Worm (Caenorhabditis elegans) whole organism, L3 larva: Measurements from ENCODE around the gene T19C9.8.
"Not testable (repeated sequence)": the region's sequence is repeated elsewhere in the genome, so short reads cannot be mapped to it uniquely, and the experiment has no call there.

Source experiments
- R02D3.7 ChIP-seq: fragments of 150-350 bp; optimal IDR thresholded peaks from 2 replicates; lab custom pipeline; 2014; ENCODE audit warnings: missing biosample characterization, missing genetic modification characterization
- ZK546.5 ChIP-seq: sonication (generic microtip); optimal IDR thresholded peaks from 2 replicates; lab custom pipeline; 2017; ENCODE audit warnings: missing biosample characterization, missing genetic modification characterization
- aly-2 ChIP-seq: fragments of 150-350 bp; optimal IDR thresholded peaks from 2 replicates; lab custom pipeline; 2014; ENCODE audit warnings: missing biosample characterization, missing genetic modification characterization
- ama-1 ChIP-seq: fragments of 150-350 bp; optimal IDR thresholded peaks from 2 replicates; lab custom pipeline; 2018
- ceh-16 ChIP-seq: sonication (generic microtip); optimal IDR thresholded peaks from 2 replicates; lab custom pipeline; 2017; ENCODE audit warnings: missing biosample characterization, missing genetic modification characterization
- ceh-28 ChIP-seq: fragments of 150-350 bp; optimal IDR thresholded peaks from 2 replicates; lab custom pipeline; 2014; ENCODE audit warnings: missing biosample characterization, missing genetic modification reagents, missing genetic modification characterization
- ceh-9 ChIP-seq: sonication (generic microtip); optimal IDR thresholded peaks from 2 replicates; lab custom pipeline; 2018; ENCODE audit warnings: missing biosample characterization, missing genetic modification characterization
- daf-12 ChIP-seq: fragments of 150-350 bp; optimal IDR thresholded peaks from 2 replicates; lab custom pipeline; 2014; ENCODE audit warnings: missing biosample characterization, missing genetic modification reagents, missing genetic modification characterization
- egl-27 ChIP-seq: sonication (generic microtip); optimal IDR thresholded peaks from 4 replicates; lab custom pipeline; 2017; ENCODE audit warnings: missing biosample characterization, missing genetic modification reagents, missing genetic modification characterization
- egl-5 ChIP-seq: fragments of 150-350 bp; optimal IDR thresholded peaks from 2 replicates; lab custom pipeline; 2017; ENCODE audit warnings: missing biosample characterization, missing genetic modification reagents, missing genetic modification characterization, inconsistent platforms
- elt-1 ChIP-seq: fragments of 150-350 bp; optimal IDR thresholded peaks from 2 replicates; lab custom pipeline; 2014; ENCODE audit warnings: missing biosample characterization, missing genetic modification characterization
- elt-2 ChIP-seq: sonication (generic microtip); optimal IDR thresholded peaks from 2 replicates; lab custom pipeline; 2016; ENCODE audit warnings: missing genetic modification reagents, mild to moderate bottlenecking, missing genetic modification characterization, missing compliant biosample characterization
- elt-3 ChIP-seq, 3 experiments: fragments of 150-350 bp in 1 of 3; sonication (generic microtip) in 2 of 3; optimal IDR thresholded peaks; 2 replicates in 2 of 3; 4 replicates in 1 of 3; lab custom pipeline; 2014 to 2017; ENCODE audit warnings: missing biosample characterization in 3 of 3, missing genetic modification characterization in 3 of 3
- eor-1 ChIP-seq, 2 experiments: fragments of 150-350 bp; optimal IDR thresholded peaks; 2 replicates each; lab custom pipeline; 2014 to 2018; ENCODE audit warnings: missing biosample characterization in 2 of 2, missing genetic modification characterization in 2 of 2
- fkh-10 ChIP-seq: sonication (generic microtip); optimal IDR thresholded peaks from 2 replicates; lab custom pipeline; 2017; ENCODE audit warnings: missing biosample characterization, missing genetic modification reagents, missing genetic modification characterization
- fkh-2 ChIP-seq: fragments of 150-350 bp; optimal IDR thresholded peaks from 2 replicates; lab custom pipeline; 2014; ENCODE audit warnings: missing biosample characterization, missing genetic modification reagents, missing genetic modification characterization
- fos-1 ChIP-seq: fragments of 150-350 bp; optimal IDR thresholded peaks from 2 replicates; lab custom pipeline; 2014; ENCODE audit warnings: missing biosample characterization, missing genetic modification characterization
- jun-1 ChIP-seq: fragments of 150-350 bp; optimal IDR thresholded peaks from 2 replicates; lab custom pipeline; 2014; ENCODE audit warnings: missing biosample characterization, missing genetic modification reagents, missing genetic modification characterization
- lin-39 ChIP-seq: fragments of 150-350 bp; optimal IDR thresholded peaks from 2 replicates; lab custom pipeline; 2018; ENCODE audit warnings: missing biosample characterization, missing genetic modification reagents, missing genetic modification characterization
- lsy-12 ChIP-seq: sonication (generic microtip); optimal IDR thresholded peaks from 2 replicates; lab custom pipeline; 2016; ENCODE audit warnings: mild to moderate bottlenecking, missing genetic modification characterization, missing compliant biosample characterization
- mdl-1 ChIP-seq: fragments of 150-350 bp; optimal IDR thresholded peaks from 2 replicates; lab custom pipeline; 2014; ENCODE audit warnings: missing biosample characterization, missing genetic modification characterization
- mml-1 ChIP-seq: fragments of 150-350 bp; sonication (generic microtip); optimal IDR thresholded peaks from 3 replicates; lab custom pipeline; 2014; ENCODE audit warnings: missing biosample characterization, missing genetic modification characterization
- nfya-1 ChIP-seq: sonication (generic microtip); optimal IDR thresholded peaks from 2 replicates; lab custom pipeline; 2017; ENCODE audit warnings: missing genetic modification characterization, mild to moderate bottlenecking, missing compliant biosample characterization, antibody characterized with exemption, moderate library complexity; ENCODE audit not compliant: insufficient read depth
- nhr-11 ChIP-seq: fragments of 150-350 bp; optimal IDR thresholded peaks from 2 replicates; lab custom pipeline; 2014; ENCODE audit warnings: missing biosample characterization, missing genetic modification characterization
- nhr-23 ChIP-seq: fragments of 150-350 bp; optimal IDR thresholded peaks from 2 replicates; lab custom pipeline; 2014; ENCODE audit warnings: missing biosample characterization, missing genetic modification reagents, missing genetic modification characterization
- nhr-237 ChIP-seq: fragments of 150-350 bp; optimal IDR thresholded peaks from 2 replicates; lab custom pipeline; 2014; ENCODE audit warnings: missing biosample characterization, missing genetic modification characterization
- nhr-25 ChIP-seq: sonication (generic microtip); optimal IDR thresholded peaks from 2 replicates; lab custom pipeline; 2017; ENCODE audit warnings: missing biosample characterization, missing genetic modification characterization
- nhr-43 ChIP-seq: sonication (generic microtip); optimal IDR thresholded peaks from 2 replicates; lab custom pipeline; 2016; ENCODE audit warnings: mild to moderate bottlenecking, missing genetic modification characterization, missing compliant biosample characterization; ENCODE audit not compliant: poor library complexity, severe bottlenecking
- nhr-76 ChIP-seq: fragments of 150-350 bp; sonication (generic microtip); optimal IDR thresholded peaks from 5 replicates; lab custom pipeline; 2014; ENCODE audit warnings: missing biosample characterization, missing genetic modification characterization
- nhr-77 ChIP-seq: fragments of 150-350 bp; optimal IDR thresholded peaks from 2 replicates; lab custom pipeline; 2014; ENCODE audit warnings: missing biosample characterization, missing genetic modification characterization
- pqm-1 ChIP-seq: fragments of 150-350 bp; optimal IDR thresholded peaks from 2 replicates; lab custom pipeline; 2017; ENCODE audit warnings: missing biosample characterization, missing genetic modification characterization, inconsistent platforms
- skn-1 ChIP-seq: fragments of 150-350 bp; optimal IDR thresholded peaks from 2 replicates; lab custom pipeline; 2014; ENCODE audit warnings: missing biosample characterization, missing genetic modification characterization
- unc-39 ChIP-seq: sonication (generic microtip); optimal IDR thresholded peaks from 4 replicates; lab custom pipeline; 2017; ENCODE audit warnings: missing biosample characterization, missing genetic modification characterization
- unc-62 ChIP-seq: fragments of 150-350 bp; sonication (generic microtip); optimal IDR thresholded peaks from 4 replicates; lab custom pipeline; 2014; ENCODE audit warnings: missing biosample characterization, missing genetic modification reagents, missing genetic modification characterization
- zag-1 ChIP-seq: fragments of 150-350 bp; optimal IDR thresholded peaks from 2 replicates; lab custom pipeline; 2014; ENCODE audit warnings: missing biosample characterization, missing genetic modification characterization
- ztf-11 ChIP-seq: fragments of 150-350 bp; optimal IDR thresholded peaks from 2 replicates; lab custom pipeline; 2014; ENCODE audit warnings: missing biosample characterization, missing genetic modification characterization

The T19C9.8 gene

DNA sequence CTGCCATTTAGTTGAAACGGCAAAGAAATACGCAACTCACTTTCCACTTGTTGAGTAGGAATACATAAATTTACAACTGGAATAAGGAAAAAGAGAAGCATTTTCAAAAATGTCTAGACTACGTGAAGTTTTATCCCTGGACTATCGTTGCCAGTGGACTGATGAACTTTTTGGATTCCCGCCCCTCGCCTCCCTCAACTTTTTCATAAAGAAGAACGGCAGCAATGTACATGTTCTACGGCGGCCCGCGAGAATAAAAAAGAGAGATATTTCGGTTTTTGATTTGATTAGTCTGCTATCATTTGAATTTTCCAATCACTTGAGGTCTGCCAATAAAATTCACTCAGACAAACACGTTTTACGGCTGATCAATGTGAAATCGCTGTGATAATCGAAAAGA is 10.0 kb downstream of the T19C9.8 start, which contains the start of gene clec-243:
Gene clec-243 (minus strand): TSS at position 101 of the 400 bp plus-strand sequence.
- TF ChIP-seq fos-1, result no peak
- no peak for TF ChIP-seq nfya-1 (tag; lab: Kevin White, UChicago)
- no peak for TF ChIP-seq unc-62
- TF ChIP-seq ama-1 (lab: Kevin White, UChicago), result no peak
- no peak for TF ChIP-seq aly-2 (tag; lab: Kevin White, UChicago)
- TF ChIP-seq nhr-25 (tag; lab: Kevin White, UChicago), result no peak
- no peak for TF ChIP-seq elt-1 (tag; lab: Kevin White, UChicago)
- TF ChIP-seq lsy-12 (tag; lab: Kevin White, UChicago), result no peak

DNA sequence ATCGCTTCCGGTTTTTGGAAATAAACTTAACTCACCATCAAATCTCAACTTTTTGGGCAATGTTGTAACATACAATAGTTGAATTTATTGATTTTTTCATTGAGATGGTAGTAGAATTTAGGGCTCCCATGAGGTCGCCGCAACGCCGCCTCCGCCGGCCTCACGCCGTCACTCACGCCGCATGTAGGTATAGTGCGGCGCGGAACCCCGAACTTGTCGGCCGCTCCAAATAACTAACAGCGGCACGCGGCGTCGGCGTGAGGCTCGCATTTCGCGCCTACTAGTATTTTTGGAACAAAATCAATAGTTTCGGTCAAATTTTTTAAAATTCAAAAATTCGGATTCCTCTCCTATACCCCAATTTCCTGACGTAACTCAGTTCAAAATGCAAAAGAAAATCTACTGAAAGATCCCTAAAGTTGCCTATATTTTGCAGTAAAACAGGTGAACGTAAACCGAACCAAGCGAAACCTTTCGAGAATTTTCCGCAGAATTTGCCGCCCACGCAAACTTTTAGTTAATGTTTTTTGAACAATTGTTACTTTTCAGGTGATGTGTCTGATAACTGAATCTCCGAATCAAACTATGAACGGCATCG is 12.6 kb downstream of the T19C9.8 start, which contains the start of gene Y61B8A.6:
Gene Y61B8A.6 (plus strand): TSS at position 548 of the 598 bp plus-strand sequence.
- TF ChIP-seq ztf-11 (no peak), nhr-23 (no peak), ZK546.5 (tag; lab: Kevin White, UChicago) (no peak), ceh-28 (tag; lab: Kevin White, UChicago) (no peak), jun-1 (tag; lab: Kevin White, UChicago) (no peak), fkh-10 (GFP tag; lab: Kevin White, UChicago) (no peak), elt-3 (tag; optimal IDR thresholded peaks at IDR 0.05; lab: Kevin White, UChicago) (no peak), mdl-1 (tag; lab: Kevin White, UChicago) (no peak), nhr-76 (no peak), pqm-1 (tag; lab: Kevin White, UChicago) (no peak), unc-39 (no peak), R02D3.7 (tag; lab: Kevin White, UChicago) (no peak), eor-1 (tag; optimal IDR thresholded peaks at IDR 0.05; lab: Kevin White, UChicago) (no peak), daf-12 (tag; lab: Kevin White, UChicago) (no peak), nhr-237 (tag; lab: Kevin White, UChicago) (no peak)

DNA sequence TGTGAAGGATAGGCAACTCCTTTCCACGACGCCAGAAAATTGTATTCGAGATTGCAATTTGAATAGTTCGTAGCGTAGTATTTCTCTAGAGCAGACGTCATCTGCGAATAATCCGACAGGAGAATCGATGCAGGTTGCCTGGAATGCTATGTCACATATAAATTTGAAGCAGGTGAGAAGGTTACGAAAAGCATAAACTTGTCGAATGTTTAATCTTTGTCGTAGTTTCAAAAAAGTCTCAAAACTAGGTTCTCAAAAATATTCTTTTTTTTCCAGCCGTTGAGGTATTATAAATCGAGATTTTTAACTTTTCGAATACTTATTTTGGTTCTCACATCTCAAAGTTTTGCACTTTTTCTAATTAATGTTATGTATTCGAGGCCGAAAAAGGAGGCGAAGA is 16.1 kb downstream of the T19C9.8 start, which contains the start of gene srh-116:
Gene srh-116 (minus strand): TSS at position 101 of the 400 bp plus-strand sequence.
- not testable (repeated sequence) for TF ChIP-seq elt-2 (tag; lab: Kevin White, UChicago); fkh-2 (tag; lab: Kevin White, UChicago); elt-3 (tag; optimal IDR thresholded peaks at IDR 0.05; lab: Kevin White, UChicago)

DNA sequence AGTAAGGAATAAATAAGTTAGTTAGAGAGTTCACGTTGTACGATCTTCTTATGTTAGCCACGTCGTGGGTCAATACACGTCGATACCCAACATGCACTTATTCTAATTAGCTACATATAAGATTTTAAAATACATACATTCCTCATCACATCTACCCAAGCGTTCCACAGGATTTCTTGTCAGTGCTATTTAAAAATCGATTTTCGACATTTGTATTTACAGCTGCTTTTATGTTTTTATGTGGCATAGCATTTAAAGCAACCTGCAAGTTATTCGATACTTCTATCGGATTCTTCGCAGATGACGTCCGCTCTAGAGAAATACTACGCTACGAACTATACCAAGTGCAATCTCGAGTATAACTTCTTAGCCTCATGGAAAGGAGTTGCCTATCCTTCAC is 16.6 kb downstream of the T19C9.8 start, which contains the start of gene srh-115:
Gene srh-115 (plus strand): TSS at position 301 of the 400 bp plus-strand sequence.
- TF ChIP-seq elt-1 (tag; lab: Kevin White, UChicago), result no peak
- no peak for TF ChIP-seq ceh-16 (tag; lab: Kevin White, UChicago)
- no peak for TF ChIP-seq ceh-9 (tag; lab: Kevin White, UChicago)
- no peak for TF ChIP-seq egl-5 (tag; lab: Kevin White, UChicago)
- TF ChIP-seq lin-39 (tag; lab: Kevin White, UChicago), result no peak
- no peak for TF ChIP-seq nhr-25 (tag; lab: Kevin White, UChicago)
- TF ChIP-seq nhr-77 (tag; lab: Kevin White, UChicago), result no peak
- TF ChIP-seq skn-1, result no peak
- TF ChIP-seq ZK546.5 (tag; lab: Kevin White, UChicago), result no peak

DNA sequence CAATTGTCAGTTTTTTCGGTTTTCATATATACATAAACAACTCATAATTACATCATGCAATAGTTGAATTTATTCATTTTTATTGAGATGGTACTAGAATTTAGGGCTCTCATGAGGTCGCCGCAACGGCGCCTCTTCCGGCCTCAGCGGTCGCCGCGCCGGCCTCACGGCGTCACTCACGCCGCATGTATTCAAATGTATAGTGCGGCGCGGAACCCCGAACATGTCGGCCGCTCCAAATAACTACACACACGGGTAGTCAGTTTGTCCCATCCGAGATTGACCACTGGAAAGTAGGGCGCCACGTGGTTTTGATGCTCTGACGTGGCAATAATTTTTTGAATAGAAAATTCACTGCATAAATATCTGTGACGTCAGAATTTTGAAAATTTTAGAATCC is 18.7 kb downstream of the T19C9.8 start:
- TF ChIP-seq nhr-77 (tag; lab: Kevin White, UChicago) (no peak), nhr-43 (no peak), mml-1 (tag; lab: Kevin White, UChicago) (no peak), daf-12 (tag; lab: Kevin White, UChicago) (no peak), nhr-11 (tag; lab: Kevin White, UChicago) (no peak), ztf-11 (no peak), fkh-10 (GFP tag; lab: Kevin White, UChicago) (no peak), elt-1 (tag; lab: Kevin White, UChicago) (no peak), mdl-1 (tag; lab: Kevin White, UChicago) (no peak), egl-27 (no peak), zag-1 (no peak), nhr-237 (tag; lab: Kevin White, UChicago) (no peak), ceh-28 (tag; lab: Kevin White, UChicago) (no peak), ZK546.5 (tag; lab: Kevin White, UChicago) (no peak)
